Worm (Caenorhabditis elegans): Measurements from ENCODE around the gene npax-3.

DNA sequence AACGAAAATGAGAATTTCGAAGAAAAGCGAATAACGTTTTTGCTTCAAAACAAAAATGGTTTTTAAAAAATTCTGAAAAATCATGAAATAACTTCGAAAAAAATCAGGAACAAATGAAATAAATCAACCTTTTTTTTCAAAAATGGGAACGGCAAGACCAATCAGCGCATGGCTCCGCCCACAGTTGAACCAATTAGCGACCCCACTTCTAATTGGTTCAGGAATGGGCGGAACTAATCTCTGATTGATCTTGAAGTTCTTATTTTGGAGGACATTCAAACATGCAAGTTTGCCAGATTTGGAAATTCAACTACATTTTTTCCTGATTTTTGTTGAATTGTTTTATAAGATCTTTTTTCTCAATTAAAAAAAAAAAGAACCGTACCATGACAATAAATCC, 28.0 kb upstream of the npax-3 start:
- TF ChIP-seq ama-1 (optimal IDR thresholded peaks at IDR 0.05) (no peak), aly-1 (tag; optimal IDR thresholded peaks at IDR 0.05) (no peak), tbx-37 (GFP tag; conservative IDR thresholded peaks at IDR 0.05) (no peak), F13C5.2 (tag; optimal IDR thresholded peaks at IDR 0.05) (no peak), hnd-1 (tag; optimal IDR thresholded peaks at IDR 0.05) (no peak), flt-1 (GFP tag; IDR thresholded peaks at IDR 0.05) (no peak), tra-4 (tag; optimal IDR thresholded peaks at IDR 0.05) (no peak), B0310.2 (tag; optimal IDR thresholded peaks at IDR 0.05) (no peak), hmbx-1 (tag; optimal IDR thresholded peaks at IDR 0.05) (no peak), ceh-13 (GFP tag; optimal IDR thresholded peaks at IDR 0.05) (no peak)
